Fruit fly (Drosophila melanogaster): ENCODE data around the gene CG31949.

- TF ChIP-seq EcR (GFP tag; optimal IDR thresholded peaks at IDR 0.05): no peak
- TF ChIP-seq Dll (optimal IDR thresholded peaks at IDR 0.05): no peak
Measured at dm6 chr2L:2311449-2311848, 11.5 kb downstream of the CG31949 start, which contains the start of gene eys.
